Fruit fly (Drosophila melanogaster): ENCODE measurements around the gene Spt3.

The Spt3 gene

dm6 chr3R:12016828-12017280 lies at the start of gene Spt3, which contains the start of gene DCAF12:
Spt3 (plus strand) TSS chr3R:12017156.
DCAF12 (minus strand) TSS chr3R:12017031.
- TF ChIP-seq rgr (GFP tag; optimal IDR thresholded peaks at IDR 0.05) (no peak), psq (GFP tag; optimal IDR thresholded peaks at IDR 0.05) (peak; percentile 52), HLH106 (tag; optimal IDR thresholded peaks at IDR 0.05) (peak; percentile 74), CG9705 (GFP tag; optimal IDR thresholded peaks at IDR 0.05) (peak; percentile 13), foxo (GFP tag; optimal IDR thresholded peaks at IDR 0.05) (no peak), Abd-B (GFP tag; optimal IDR thresholded peaks at IDR 0.05) (no peak), usp (GFP tag; optimal IDR thresholded peaks at IDR 0.05) (no peak), CG32264 (GFP tag; optimal IDR thresholded peaks at IDR 0.05) (peak; percentile 17), Mio (GFP tag; optimal IDR thresholded peaks at IDR 0.05) (no peak), woc (GFP tag; optimal IDR thresholded peaks at IDR 0.05) (peak; percentile 83), Hr78 (GFP tag; optimal IDR thresholded peaks at IDR 0.05) (no peak), Rel (GFP tag; optimal IDR thresholded peaks at IDR 0.05) (no peak), Rel (tag; optimal IDR thresholded peaks at IDR 0.05) (no peak), Dfd (GFP tag; optimal IDR thresholded peaks at IDR 0.05) (no peak), Hr83 (GFP tag; optimal IDR thresholded peaks at IDR 0.05; ENCODE audit: poor library complexity, severe bottlenecking) (no peak), sv (GFP tag; optimal IDR thresholded peaks at IDR 0.05) (no peak), Myc (optimal IDR thresholded peaks at IDR 0.05) (peak; percentile 3), dmrt93B (GFP tag; optimal IDR thresholded peaks at IDR 0.05) (peak; percentile 50), h (GFP tag; optimal IDR thresholded peaks at IDR 0.05) (no peak), fru (GFP tag; optimal IDR thresholded peaks at IDR 0.05) (no peak)

- TF ChIP-seq usp (GFP tag; optimal IDR thresholded peaks at IDR 0.05) (no peak), CG32264 (GFP tag; optimal IDR thresholded peaks at IDR 0.05) (peak; percentile 1), Myc (optimal IDR thresholded peaks at IDR 0.05) (no peak), dl (GFP tag; optimal IDR thresholded peaks at IDR 0.05; ENCODE audit: insufficient read depth in 1 of 2, partially characterized antibody in 2 of 2) (no peak), dmrt93B (GFP tag; optimal IDR thresholded peaks at IDR 0.05) (no peak), foxo (GFP tag; optimal IDR thresholded peaks at IDR 0.05) (peak in 1 of 2 experiments; percentile 23), jim (GFP tag; optimal IDR thresholded peaks at IDR 0.05) (peak; percentile 6), sv (GFP tag; optimal IDR thresholded peaks at IDR 0.05) (no peak), Abd-B (GFP tag; optimal IDR thresholded peaks at IDR 0.05) (no peak), GATAd (GFP tag; optimal IDR thresholded peaks at IDR 0.05) (no peak), brk (GFP tag; optimal IDR thresholded peaks at IDR 0.05) (no peak), psq (GFP tag; optimal IDR thresholded peaks at IDR 0.05) (peak; percentile 21), Vsx2 (GFP tag; optimal IDR thresholded peaks at IDR 0.05; ENCODE audit: partially characterized antibody) (peak; percentile 97), fru (GFP tag; optimal IDR thresholded peaks at IDR 0.05) (peak; percentile 50), pan (optimal IDR thresholded peaks at IDR 0.05) (no peak), CG9705 (GFP tag; optimal IDR thresholded peaks at IDR 0.05) (no peak), Hr83 (GFP tag; optimal IDR thresholded peaks at IDR 0.05; ENCODE audit: poor library complexity, severe bottlenecking) (peak; percentile 1), dsf (GFP tag; optimal IDR thresholded peaks at IDR 0.05; ENCODE audit: borderline replicate concordance) (peak; percentile 53), Sp1 (GFP tag; optimal IDR thresholded peaks at IDR 0.05) (peak; percentile 49), Dif (GFP tag; optimal IDR thresholded peaks at IDR 0.05; ENCODE audit: partially characterized antibody) (no peak), br (GFP tag; optimal IDR thresholded peaks at IDR 0.05) (no peak), Dfd (GFP tag; optimal IDR thresholded peaks at IDR 0.05) (no peak), Jra (GFP tag; optimal IDR thresholded peaks at IDR 0.05) (peak; percentile 43), Rel (GFP tag; optimal IDR thresholded peaks at IDR 0.05) (no peak), Rel (tag; optimal IDR thresholded peaks at IDR 0.05) (peak; percentile 21), HLH106 (tag; optimal IDR thresholded peaks at IDR 0.05) (peak; percentile 38), OdsH (GFP tag; optimal IDR thresholded peaks at IDR 0.05) (peak; percentile 17), sage (GFP tag; optimal IDR thresholded peaks at IDR 0.05) (no peak), h (GFP tag; optimal IDR thresholded peaks at IDR 0.05) (peak; percentile 57), Mio (GFP tag; optimal IDR thresholded peaks at IDR 0.05) (no peak), N (GFP tag; optimal IDR thresholded peaks at IDR 0.05) (no peak), woc (GFP tag; optimal IDR thresholded peaks at IDR 0.05) (peak; percentile 63), Hr78 (GFP tag; optimal IDR thresholded peaks at IDR 0.05) (no peak), Hnf4 (GFP tag; optimal IDR thresholded peaks at IDR 0.05) (peak; percentile 44), rgr (GFP tag; optimal IDR thresholded peaks at IDR 0.05) (peak; percentile 3), lola (GFP tag; optimal IDR thresholded peaks at IDR 0.05) (no peak), ey (GFP tag; optimal IDR thresholded peaks at IDR 0.05) (no peak), tai (GFP tag; optimal IDR thresholded peaks at IDR 0.05) (no peak), CrebA (GFP tag; optimal IDR thresholded peaks at IDR 0.05; ENCODE audit: borderline replicate concordance) (no peak)
These were observed 49.5 kb upstream of the Spt3 start, which contains the start of the genes CG12213 and GC1 for dm6 chr3R:11967262-11968029. CG12213 (minus strand) TSS chr3R:11967691. GC1 (plus strand) TSS chr3R:11967708.
